Fruit fly (Drosophila melanogaster): Measurements from ENCODE around the gene CG43219.
A peak's percentile ranks its signal among the peaks of the same experiment; 100 is the strongest.

The CG43219 gene

dm6 chr3L:21204581-21205495, 15.4 kb upstream of the CG43219 start (continued):
- TF ChIP-seq Hey (tag; optimal IDR thresholded peaks at IDR 0.05) (no peak), Camta (GFP tag; optimal IDR thresholded peaks at IDR 0.05) (no peak), CG4424 (GFP tag; optimal IDR thresholded peaks at IDR 0.05) (no peak), HLH4C (GFP tag; IDR thresholded peaks at IDR 0.05; ENCODE audit: partially characterized antibody) (no peak), otp (GFP tag; IDR thresholded peaks at IDR 0.05) (no peak), CG11695 (GFP tag; IDR thresholded peaks at IDR 0.05) (no peak), CG12219 (GFP tag; optimal IDR thresholded peaks at IDR 0.05) (no peak), Atf-2 (GFP tag; optimal IDR thresholded peaks at IDR 0.05) (no peak), disco-r (GFP tag; optimal IDR thresholded peaks at IDR 0.05) (no peak), CG6175 (GFP tag; IDR thresholded peaks at IDR 0.05) (no peak), CG9817 (tag; optimal IDR thresholded peaks at IDR 0.05) (no peak), chm (GFP tag; IDR thresholded peaks at IDR 0.05) (no peak), Doc2 (GFP tag; IDR thresholded peaks at IDR 0.05) (no peak), CG15269 (tag; optimal IDR thresholded peaks at IDR 0.05) (no peak), ci (GFP tag; IDR thresholded peaks at IDR 0.05) (0 out of 3 replicates have a peak, but pooled peaks have one; percentile 13), fd64A (GFP tag; optimal IDR thresholded peaks at IDR 0.05) (no peak), grn (GFP tag; optimal IDR thresholded peaks at IDR 0.05) (no peak), klu (GFP tag; IDR thresholded peaks at IDR 0.05) (no peak), tx (GFP tag; optimal IDR thresholded peaks at IDR 0.05) (no peak), wor (GFP tag; IDR thresholded peaks at IDR 0.05) (no peak), CG17186 (GFP tag; optimal IDR thresholded peaks at IDR 0.05) (no peak), dm (GFP tag; optimal IDR thresholded peaks at IDR 0.05) (peak; percentile 23), CG11723 (GFP tag; optimal IDR thresholded peaks at IDR 0.05) (no peak), CG10462 (GFP tag; optimal IDR thresholded peaks at IDR 0.05) (no peak), CG13123 (GFP tag; optimal IDR thresholded peaks at IDR 0.05) (no peak), Hr51 (GFP tag; optimal IDR thresholded peaks at IDR 0.05) (no peak), CG7271 (tag; optimal IDR thresholded peaks at IDR 0.05) (no peak), CG3065 (GFP tag; optimal IDR thresholded peaks at IDR 0.05) (no peak), HLHmδ (GFP tag; optimal IDR thresholded peaks at IDR 0.05) (no peak), CG6791 (GFP tag; IDR thresholded peaks at IDR 0.05; ENCODE audit: partially characterized antibody) (no peak), Oli (tag; optimal IDR thresholded peaks at IDR 0.05) (no peak), ATbp (GFP tag; optimal IDR thresholded peaks at IDR 0.05) (no peak), CG7786 (GFP tag; optimal IDR thresholded peaks at IDR 0.05) (no peak), CG6683 (GFP tag; optimal IDR thresholded peaks at IDR 0.05) (no peak), peb (GFP tag; IDR thresholded peaks at IDR 0.05) (no peak), Stat92E (GFP tag; optimal IDR thresholded peaks at IDR 0.05) (no peak), Hr39 (optimal IDR thresholded peaks at IDR 0.05) (no peak), CG17829 (tag; optimal IDR thresholded peaks at IDR 0.05) (no peak), hkb (optimal IDR thresholded peaks at IDR 0.05) (no peak), hkb (GFP tag; IDR thresholded peaks at IDR 0.05) (no peak), lilli (GFP tag; optimal IDR thresholded peaks at IDR 0.05) (no peak), Lim3 (GFP tag; IDR thresholded peaks at IDR 0.05) (peak; percentile 17; the same call in 1 of the 2 replicates), CG14441 (GFP tag; IDR thresholded peaks at IDR 0.05) (no peak), MBD-R2 (GFP tag; IDR thresholded peaks at IDR 0.05) (no peak), CG9797 (GFP tag; optimal IDR thresholded peaks at IDR 0.05) (no peak), tna (GFP tag; IDR thresholded peaks at IDR 0.05; ENCODE audit: partially characterized antibody) (no peak), ro (GFP tag; IDR thresholded peaks at IDR 0.05) (no peak), Abd-B (GFP tag; optimal IDR thresholded peaks at IDR 0.05) (no peak), unc-4 (GFP tag; IDR thresholded peaks at IDR 0.05; ENCODE audit: partially characterized antibody) (0 out of 2 replicates have a peak, but pooled peaks have one; percentile 15), emc (GFP tag; optimal IDR thresholded peaks at IDR 0.05) (no peak)

Measured in whole organism, embryonic.